Worm (Caenorhabditis elegans) whole organism, late embryonic: ENCODE results near the gene psmd-9.

Source experiments
- ama-1 ChIP-seq: fragments of 150-350 bp; optimal IDR thresholded peaks from 2 replicates; lab custom pipeline; 2014
- fkh-6 ChIP-seq: sonication (generic microtip); optimal IDR thresholded peaks from 2 replicates; lab custom pipeline; 2016; ENCODE audit warnings: missing genetic modification characterization, missing compliant biosample characterization
- mec-3 ChIP-seq: sonication (generic microtip); optimal IDR thresholded peaks from 2 replicates; lab custom pipeline; 2016; ENCODE audit warnings: borderline replicate concordance, missing genetic modification characterization, missing compliant biosample characterization
- nfya-1 ChIP-seq: sonication (generic microtip); optimal IDR thresholded peaks from 2 replicates; lab custom pipeline; 2017; ENCODE audit warnings: missing genetic modification characterization, mild to moderate bottlenecking, missing compliant biosample characterization, antibody characterized with exemption, moderate library complexity
- odd-2 ChIP-seq: sonication (generic microtip); optimal IDR thresholded peaks from 2 replicates; lab custom pipeline; 2017; ENCODE audit warnings: antibody characterized with exemption, mild to moderate bottlenecking, missing genetic modification characterization, missing compliant biosample characterization

- TF ChIP-seq nfya-1 (tag; lab: Kevin White, UChicago) (no peak), fkh-6 (no peak), ama-1 (lab: Kevin White, UChicago) (no peak), odd-2 (tag; lab: Kevin White, UChicago) (no peak), mec-3 (no peak)
Measured at ce11 chrII:6891838-6892237, 10.1 kb upstream of the psmd-9 start.
